Worm (Caenorhabditis elegans) whole organism, L3 larva: Measurements from ENCODE around the gene ell-1.

Experiments used
- R02D3.7 ChIP-seq: fragments of 150-350 bp; optimal IDR thresholded peaks from 2 replicates; lab custom pipeline; 2014; ENCODE audit warnings: missing biosample characterization, missing genetic modification characterization
- ZK546.5 ChIP-seq: sonication (generic microtip); optimal IDR thresholded peaks from 2 replicates; lab custom pipeline; 2017; ENCODE audit warnings: missing biosample characterization, missing genetic modification characterization
- aly-2 ChIP-seq: fragments of 150-350 bp; optimal IDR thresholded peaks from 2 replicates; lab custom pipeline; 2014; ENCODE audit warnings: missing biosample characterization, missing genetic modification characterization
- ama-1 ChIP-seq: fragments of 150-350 bp; optimal IDR thresholded peaks from 2 replicates; lab custom pipeline; 2018
- ceh-16 ChIP-seq: sonication (generic microtip); optimal IDR thresholded peaks from 2 replicates; lab custom pipeline; 2017; ENCODE audit warnings: missing biosample characterization, missing genetic modification characterization
- ceh-28 ChIP-seq: fragments of 150-350 bp; optimal IDR thresholded peaks from 2 replicates; lab custom pipeline; 2014; ENCODE audit warnings: missing biosample characterization, missing genetic modification reagents, missing genetic modification characterization
- ceh-82 ChIP-seq: fragments of 150-350 bp; optimal IDR thresholded peaks from 2 replicates; lab custom pipeline; 2014; ENCODE audit warnings: missing biosample characterization, missing genetic modification characterization
- ceh-9 ChIP-seq: sonication (generic microtip); optimal IDR thresholded peaks from 2 replicates; lab custom pipeline; 2018; ENCODE audit warnings: missing biosample characterization, missing genetic modification characterization
- daf-12 ChIP-seq: fragments of 150-350 bp; optimal IDR thresholded peaks from 2 replicates; lab custom pipeline; 2014; ENCODE audit warnings: missing biosample characterization, missing genetic modification reagents, missing genetic modification characterization
- egl-27 ChIP-seq: sonication (generic microtip); optimal IDR thresholded peaks from 4 replicates; lab custom pipeline; 2017; ENCODE audit warnings: missing biosample characterization, missing genetic modification reagents, missing genetic modification characterization
- egl-5 ChIP-seq: fragments of 150-350 bp; optimal IDR thresholded peaks from 2 replicates; lab custom pipeline; 2017; ENCODE audit warnings: missing biosample characterization, missing genetic modification reagents, missing genetic modification characterization, inconsistent platforms
- elt-1 ChIP-seq: fragments of 150-350 bp; optimal IDR thresholded peaks from 2 replicates; lab custom pipeline; 2014; ENCODE audit warnings: missing biosample characterization, missing genetic modification characterization
- elt-2 ChIP-seq: sonication (generic microtip); optimal IDR thresholded peaks from 2 replicates; lab custom pipeline; 2016; ENCODE audit warnings: missing genetic modification reagents, mild to moderate bottlenecking, missing genetic modification characterization, missing compliant biosample characterization
- elt-3 ChIP-seq, 3 experiments: fragments of 150-350 bp in 1 of 3; sonication (generic microtip) in 2 of 3; optimal IDR thresholded peaks; 2 replicates in 2 of 3; 4 replicates in 1 of 3; lab custom pipeline; 2014 to 2017; ENCODE audit warnings: missing biosample characterization in 3 of 3, missing genetic modification characterization in 3 of 3
- eor-1 ChIP-seq, 2 experiments: fragments of 150-350 bp; optimal IDR thresholded peaks; 2 replicates each; lab custom pipeline; 2014 to 2018; ENCODE audit warnings: missing biosample characterization in 2 of 2, missing genetic modification characterization in 2 of 2
- fkh-10 ChIP-seq: sonication (generic microtip); optimal IDR thresholded peaks from 2 replicates; lab custom pipeline; 2017; ENCODE audit warnings: missing biosample characterization, missing genetic modification reagents, missing genetic modification characterization
- fkh-2 ChIP-seq: fragments of 150-350 bp; optimal IDR thresholded peaks from 2 replicates; lab custom pipeline; 2014; ENCODE audit warnings: missing biosample characterization, missing genetic modification reagents, missing genetic modification characterization
- fos-1 ChIP-seq: fragments of 150-350 bp; optimal IDR thresholded peaks from 2 replicates; lab custom pipeline; 2014; ENCODE audit warnings: missing biosample characterization, missing genetic modification characterization
- hmg-11 ChIP-seq: sonication (generic microtip); optimal IDR thresholded peaks from 2 replicates; lab custom pipeline; 2016; ENCODE audit warnings: missing genetic modification characterization, missing compliant biosample characterization
- jun-1 ChIP-seq: fragments of 150-350 bp; optimal IDR thresholded peaks from 2 replicates; lab custom pipeline; 2014; ENCODE audit warnings: missing biosample characterization, missing genetic modification reagents, missing genetic modification characterization
- lin-15B ChIP-seq: fragments of 150-350 bp; optimal IDR thresholded peaks from 2 replicates; lab custom pipeline; 2014; ENCODE audit warnings: missing biosample characterization, missing genetic modification characterization
- lin-39 ChIP-seq: fragments of 150-350 bp; optimal IDR thresholded peaks from 2 replicates; lab custom pipeline; 2018; ENCODE audit warnings: missing biosample characterization, missing genetic modification reagents, missing genetic modification characterization
- lsy-12 ChIP-seq: sonication (generic microtip); optimal IDR thresholded peaks from 2 replicates; lab custom pipeline; 2016; ENCODE audit warnings: mild to moderate bottlenecking, missing genetic modification characterization, missing compliant biosample characterization
- mdl-1 ChIP-seq: fragments of 150-350 bp; optimal IDR thresholded peaks from 2 replicates; lab custom pipeline; 2014; ENCODE audit warnings: missing biosample characterization, missing genetic modification characterization
- mml-1 ChIP-seq: fragments of 150-350 bp; sonication (generic microtip); optimal IDR thresholded peaks from 3 replicates; lab custom pipeline; 2014; ENCODE audit warnings: missing biosample characterization, missing genetic modification characterization
- nfya-1 ChIP-seq: sonication (generic microtip); optimal IDR thresholded peaks from 2 replicates; lab custom pipeline; 2017; ENCODE audit warnings: missing genetic modification characterization, mild to moderate bottlenecking, missing compliant biosample characterization, antibody characterized with exemption, moderate library complexity; ENCODE audit not compliant: insufficient read depth
- nhr-11 ChIP-seq: fragments of 150-350 bp; optimal IDR thresholded peaks from 2 replicates; lab custom pipeline; 2014; ENCODE audit warnings: missing biosample characterization, missing genetic modification characterization
- nhr-12 ChIP-seq: fragments of 150-350 bp; optimal IDR thresholded peaks from 2 replicates; lab custom pipeline; 2014; ENCODE audit warnings: missing biosample characterization, missing genetic modification characterization
- nhr-23 ChIP-seq: fragments of 150-350 bp; optimal IDR thresholded peaks from 2 replicates; lab custom pipeline; 2014; ENCODE audit warnings: missing biosample characterization, missing genetic modification reagents, missing genetic modification characterization
- nhr-237 ChIP-seq: fragments of 150-350 bp; optimal IDR thresholded peaks from 2 replicates; lab custom pipeline; 2014; ENCODE audit warnings: missing biosample characterization, missing genetic modification characterization
- nhr-25 ChIP-seq: sonication (generic microtip); optimal IDR thresholded peaks from 2 replicates; lab custom pipeline; 2017; ENCODE audit warnings: missing biosample characterization, missing genetic modification characterization
- nhr-28 ChIP-seq: fragments of 150-350 bp; optimal IDR thresholded peaks from 2 replicates; lab custom pipeline; 2014; ENCODE audit warnings: missing biosample characterization, missing genetic modification characterization
- nhr-43 ChIP-seq: sonication (generic microtip); optimal IDR thresholded peaks from 2 replicates; lab custom pipeline; 2016; ENCODE audit warnings: mild to moderate bottlenecking, missing genetic modification characterization, missing compliant biosample characterization; ENCODE audit not compliant: poor library complexity, severe bottlenecking
- nhr-67 ChIP-seq: fragments of 150-350 bp; optimal IDR thresholded peaks from 2 replicates; lab custom pipeline; 2014; ENCODE audit warnings: missing biosample characterization, missing genetic modification characterization
- nhr-76 ChIP-seq: fragments of 150-350 bp; sonication (generic microtip); optimal IDR thresholded peaks from 5 replicates; lab custom pipeline; 2014; ENCODE audit warnings: missing biosample characterization, missing genetic modification characterization
- nhr-77 ChIP-seq: fragments of 150-350 bp; optimal IDR thresholded peaks from 2 replicates; lab custom pipeline; 2014; ENCODE audit warnings: missing biosample characterization, missing genetic modification characterization
- pha-4 ChIP-seq: fragments of 150-350 bp; optimal IDR thresholded peaks from 2 replicates; lab custom pipeline; 2014; ENCODE audit warnings: missing biosample characterization, missing genetic modification reagents, missing genetic modification characterization
- pqm-1 ChIP-seq: fragments of 150-350 bp; optimal IDR thresholded peaks from 2 replicates; lab custom pipeline; 2017; ENCODE audit warnings: missing biosample characterization, missing genetic modification characterization, inconsistent platforms
- sea-2 ChIP-seq: fragments of 150-350 bp; sonication (generic microtip); optimal IDR thresholded peaks from 4 replicates; lab custom pipeline; 2014; ENCODE audit warnings: missing biosample characterization, missing genetic modification reagents, missing genetic modification characterization
- skn-1 ChIP-seq: fragments of 150-350 bp; optimal IDR thresholded peaks from 2 replicates; lab custom pipeline; 2014; ENCODE audit warnings: missing biosample characterization, missing genetic modification characterization
- snpc-4 ChIP-seq: fragments of 150-350 bp; optimal IDR thresholded peaks from 2 replicates; lab custom pipeline; 2014; ENCODE audit warnings: missing biosample characterization, missing genetic modification characterization
- tbx-2 ChIP-seq: sonication (generic microtip); optimal IDR thresholded peaks from 2 replicates; lab custom pipeline; 2016; ENCODE audit warnings: mild to moderate bottlenecking, missing genetic modification characterization, missing compliant biosample characterization
- unc-39 ChIP-seq: sonication (generic microtip); optimal IDR thresholded peaks from 4 replicates; lab custom pipeline; 2017; ENCODE audit warnings: missing biosample characterization, missing genetic modification characterization
- unc-62 ChIP-seq: fragments of 150-350 bp; sonication (generic microtip); optimal IDR thresholded peaks from 4 replicates; lab custom pipeline; 2014; ENCODE audit warnings: missing biosample characterization, missing genetic modification reagents, missing genetic modification characterization
- zag-1 ChIP-seq: fragments of 150-350 bp; optimal IDR thresholded peaks from 2 replicates; lab custom pipeline; 2014; ENCODE audit warnings: missing biosample characterization, missing genetic modification characterization
- ztf-11 ChIP-seq: fragments of 150-350 bp; optimal IDR thresholded peaks from 2 replicates; lab custom pipeline; 2014; ENCODE audit warnings: missing biosample characterization, missing genetic modification characterization
- ztf-4 ChIP-seq: fragments of 150-350 bp; optimal IDR thresholded peaks from 2 replicates; lab custom pipeline; 2014; ENCODE audit warnings: missing biosample characterization, missing genetic modification characterization

Gene ell-1

ce11 chrIV:4407055-4407461 lies 12.8 kb downstream of the ell-1 start:
- TF ChIP-seq nhr-43 (tag; lab: Kevin White, UChicago), result no peak
- TF ChIP-seq skn-1 (tag; lab: Kevin White, UChicago), result no peak
- no peak for TF ChIP-seq lin-15B
- TF ChIP-seq elt-3 (tag; optimal IDR thresholded peaks at IDR 0.05; lab: Kevin White, UChicago), result no peak
- TF ChIP-seq nhr-67, result no peak
- no peak for TF ChIP-seq ztf-11 (tag; lab: Kevin White, UChicago)
- no peak for TF ChIP-seq nhr-28 (tag; lab: Kevin White, UChicago)
- TF ChIP-seq nhr-77, result no peak
- no peak for TF ChIP-seq nhr-76 (tag; lab: Kevin White, UChicago)
- no peak for TF ChIP-seq sea-2
- no peak for TF ChIP-seq R02D3.7
- no peak for TF ChIP-seq lin-39
- TF ChIP-seq nhr-23 (tag; lab: Kevin White, UChicago), result no peak
- peak; percentile 47 for TF ChIP-seq jun-1 (tag; lab: Kevin White, UChicago)
- TF ChIP-seq fkh-2, result no peak
- no peak for TF ChIP-seq unc-62
- TF ChIP-seq hmg-11 (tag; lab: Kevin White, UChicago), result no peak
- no peak for TF ChIP-seq mml-1 (tag; lab: Kevin White, UChicago)
- no peak for TF ChIP-seq snpc-4 (tag; lab: Kevin White, UChicago)
- TF ChIP-seq pha-4, result peak; percentile 94
- TF ChIP-seq unc-39 (tag; lab: Kevin White, UChicago), result no peak
- no peak for TF ChIP-seq nhr-237
- no peak for TF ChIP-seq tbx-2 (tag; lab: Kevin White, UChicago)
- TF ChIP-seq ama-1, result peak; percentile 37
- no peak for TF ChIP-seq ZK546.5 (tag; lab: Kevin White, UChicago)
- TF ChIP-seq daf-12 (tag; lab: Kevin White, UChicago), result no peak
- TF ChIP-seq mdl-1, result no peak
- no peak for TF ChIP-seq nhr-11 (tag; lab: Kevin White, UChicago)
- TF ChIP-seq egl-5 (tag; lab: Kevin White, UChicago), result no peak
- no peak for TF ChIP-seq ceh-82 (tag; lab: Kevin White, UChicago)
- TF ChIP-seq fkh-10 (GFP tag; lab: Kevin White, UChicago), result no peak
- TF ChIP-seq aly-2 (tag; lab: Kevin White, UChicago), result no peak
- TF ChIP-seq eor-1 (tag; optimal IDR thresholded peaks at IDR 0.05; lab: Kevin White, UChicago), result no peak
- TF ChIP-seq zag-1, result no peak
- TF ChIP-seq nfya-1 (tag; lab: Kevin White, UChicago), result peak; percentile 60
- no peak for TF ChIP-seq nhr-25 (tag; lab: Kevin White, UChicago)
- TF ChIP-seq lsy-12, result no peak
- TF ChIP-seq fos-1 (tag; lab: Kevin White, UChicago), result no peak
- TF ChIP-seq ceh-16 (tag; lab: Kevin White, UChicago), result no peak
- TF ChIP-seq pqm-1, result peak; percentile 88
- no peak for TF ChIP-seq nhr-12 (tag; lab: Kevin White, UChicago)
- peak; percentile 80 for TF ChIP-seq elt-2
- no peak for TF ChIP-seq ceh-9 (tag; lab: Kevin White, UChicago)
- TF ChIP-seq egl-27, result no peak
- no peak for TF ChIP-seq ztf-4 (tag; lab: Kevin White, UChicago)
- TF ChIP-seq elt-1, result no peak
- peak; percentile 19 for TF ChIP-seq ceh-28

- TF ChIP-seq ZK546.5 (tag; lab: Kevin White, UChicago) (no peak), ama-1 (peak; percentile 15)
Measured at ce11 chrIV:4408714-4409113, 14.5 kb downstream of the ell-1 start.
